Worm (Caenorhabditis elegans): ENCODE results near the gene fzo-1.

- TF ChIP-seq ctbp-1 (GFP tag; IDR thresholded peaks at IDR 0.05) (no peak), pqm-1 (tag; optimal IDR thresholded peaks at IDR 0.05) (no peak), mep-1 (tag; optimal IDR thresholded peaks at IDR 0.05) (no peak), nhr-10 (tag; optimal IDR thresholded peaks at IDR 0.05) (no peak), vab-7 (GFP tag; IDR thresholded peaks at IDR 0.05) (no peak), fkh-10 (GFP tag; optimal IDR thresholded peaks at IDR 0.05) (no peak), nhr-25 (tag; optimal IDR thresholded peaks at IDR 0.05; ENCODE audit: borderline replicate concordance, insufficient read depth) (no peak), ztf-11 (tag; optimal IDR thresholded peaks at IDR 0.05) (no peak), unc-130 (GFP tag; optimal IDR thresholded peaks at IDR 0.05) (no peak), dve-1 (tag; optimal IDR thresholded peaks at IDR 0.05; ENCODE audit: insufficient read depth) (no peak), zag-1 (tag; optimal IDR thresholded peaks at IDR 0.05) (no peak), lin-29 (GFP tag; IDR thresholded peaks at IDR 0.05) (no peak), nhr-11 (tag; optimal IDR thresholded peaks at IDR 0.05) (no peak), hlh-30 (tag; optimal IDR thresholded peaks at IDR 0.05; ENCODE audit: insufficient read depth) (no peak)
Observed at ce11 chrII:5833136-5833535, 2.9 kb downstream of the fzo-1 start, which contains the start of gene gtap-1.

All from whole organism, L4 larva.